Fruit fly (Drosophila melanogaster) whole organism, embryonic: ENCODE measurements around the gene CG18765.

Source experiments
- ATbp ChIP-seq: fragments of 200-800 bp; sonication (Bioruptor generic); optimal IDR thresholded peaks from 2 replicates; lab custom pipeline; 2017; ENCODE audit warnings: missing biosample characterization, mild to moderate bottlenecking, missing genetic modification characterization, missing genetic modification reagents
- Atf-2 ChIP-seq: fragments of 200-800 bp; sonication (Bioruptor generic); optimal IDR thresholded peaks from 2 replicates; lab custom pipeline; 2016; ENCODE audit warnings: missing biosample characterization, missing genetic modification characterization
- C15 ChIP-seq: fragments of 200-800 bp; sonication (Bioruptor generic); IDR thresholded peaks from 3 replicates; pipeline ENCODE4 v1.3.6; 2022; ENCODE audit warnings: missing biosample characterization, missing genetic modification characterization
- CG10147 ChIP-seq: fragments of 200-800 bp; sonication (Bioruptor generic); optimal IDR thresholded peaks from 2 replicates; lab custom pipeline; 2019; ENCODE audit warnings: missing biosample characterization, mild to moderate bottlenecking, missing genetic modification characterization, moderate library complexity
- CG11723 ChIP-seq: fragments of 200-800 bp; sonication (Bioruptor generic); optimal IDR thresholded peaks from 2 replicates; lab custom pipeline; 2017; ENCODE audit warnings: missing biosample characterization, mild to moderate bottlenecking, missing genetic modification characterization
- CG12391 ChIP-seq: fragments of 200-800 bp; sonication (Bioruptor generic); optimal IDR thresholded peaks from 3 replicates; lab custom pipeline; 2018; ENCODE audit warnings: missing biosample characterization, mild to moderate bottlenecking, missing genetic modification characterization, moderate library complexity
- CG12769 ChIP-seq: fragments of 200-800 bp; sonication (Bioruptor generic); optimal IDR thresholded peaks from 2 replicates; lab custom pipeline; 2019; ENCODE audit warnings: missing biosample characterization, mild to moderate bottlenecking, missing genetic modification characterization, moderate library complexity
- CG15011 ChIP-seq: fragments of 200-800 bp; sonication (Bioruptor generic); optimal IDR thresholded peaks from 3 replicates; lab custom pipeline; 2018; ENCODE audit warnings: missing biosample characterization, mild to moderate bottlenecking, missing genetic modification characterization
- CG15696 ChIP-seq: fragments of 200-800 bp; sonication (Bioruptor generic); optimal IDR thresholded peaks from 2 replicates; lab custom pipeline; 2019; ENCODE audit warnings: missing biosample characterization, mild to moderate bottlenecking, missing genetic modification characterization, moderate library complexity
- CG1603 ChIP-seq: fragments of 200-800 bp; sonication (Bioruptor generic); optimal IDR thresholded peaks from 2 replicates; lab custom pipeline; 2019; ENCODE audit warnings: missing biosample characterization, mild to moderate bottlenecking, missing genetic modification characterization, moderate library complexity
- CG17361 ChIP-seq: fragments of 200-800 bp; sonication (Bioruptor generic); IDR thresholded peaks from 3 replicates; pipeline ENCODE4 v1.3.6; 2022; ENCODE audit warnings: missing biosample characterization, missing genetic modification characterization
- CG17385 ChIP-seq: fragments of 200-800 bp; sonication (Bioruptor generic); optimal IDR thresholded peaks from 3 replicates; lab custom pipeline; 2018; ENCODE audit warnings: missing biosample characterization, mild to moderate bottlenecking, missing genetic modification characterization
- CG2120 ChIP-seq: fragments of 200-800 bp; sonication (Bioruptor generic); optimal IDR thresholded peaks from 3 replicates; lab custom pipeline; 2016; ENCODE audit warnings: missing biosample characterization, missing genetic modification characterization
- CG2712 ChIP-seq: fragments of 200-800 bp; optimal IDR thresholded peaks from 3 replicates; lab custom pipeline; 2019; ENCODE audit warnings: missing biosample characterization, mild to moderate bottlenecking, missing genetic modification characterization, moderate library complexity
- CG31224 ChIP-seq: fragments of 200-800 bp; sonication (Bioruptor generic); IDR thresholded peaks from 2 replicates; pipeline ENCODE4 v1.3.6; 2022; ENCODE audit warnings: missing biosample characterization, missing genetic modification characterization
- CG32532 ChIP-seq: fragments of 200-800 bp; sonication (Bioruptor generic); IDR thresholded peaks from 2 replicates; pipeline ENCODE4 v1.3.6; 2022; ENCODE audit warnings: missing biosample characterization, missing genetic modification characterization
- CG3281 ChIP-seq: fragments of 200-800 bp; sonication (Bioruptor generic); optimal IDR thresholded peaks from 3 replicates; lab custom pipeline; 2017; ENCODE audit warnings: missing biosample characterization, mild to moderate bottlenecking, missing genetic modification characterization
- CG33557 ChIP-seq: fragments of 200-800 bp; sonication (Bioruptor generic); optimal IDR thresholded peaks from 2 replicates; lab custom pipeline; 2019; ENCODE audit warnings: missing biosample characterization, mild to moderate bottlenecking, missing genetic modification characterization, moderate library complexity
- CG4282 ChIP-seq: fragments of 200-800 bp; sonication (Bioruptor generic); optimal IDR thresholded peaks from 2 replicates; lab custom pipeline; 2016; ENCODE audit warnings: missing biosample characterization, missing genetic modification characterization
- CG43689 ChIP-seq: fragments of 200-800 bp; sonication (Bioruptor generic); IDR thresholded peaks from 2 replicates; pipeline ENCODE4 v1.3.6; 2022; ENCODE audit warnings: missing biosample characterization, missing genetic modification characterization
- CG4730 ChIP-seq: fragments of 200-800 bp; sonication (Bioruptor generic); IDR thresholded peaks from 2 replicates; pipeline ENCODE4 v1.3.6; 2022; ENCODE audit warnings: missing biosample characterization, missing genetic modification characterization
- CG6683 ChIP-seq: fragments of 200-800 bp; sonication (Bioruptor generic); optimal IDR thresholded peaks from 2 replicates; lab custom pipeline; 2017; ENCODE audit warnings: missing biosample characterization, mild to moderate bottlenecking, missing genetic modification characterization, missing genetic modification reagents
- CG7372 ChIP-seq: fragments of 200-800 bp; sonication (Bioruptor generic); IDR thresholded peaks from 2 replicates; pipeline ENCODE4 v1.3.6; 2022; ENCODE audit warnings: missing biosample characterization, missing genetic modification characterization
- CG9876 ChIP-seq: fragments of 200-800 bp; sonication (Bioruptor generic); optimal IDR thresholded peaks from 2 replicates; lab custom pipeline; 2016; ENCODE audit warnings: missing biosample characterization, missing genetic modification characterization
- CoRest ChIP-seq: fragments of 200-800 bp; sonication (Bioruptor generic); optimal IDR thresholded peaks from 3 replicates; lab custom pipeline; 2018; ENCODE audit warnings: missing biosample characterization, mild to moderate bottlenecking, missing genetic modification characterization, moderate library complexity
- NC2β ChIP-seq: fragments of 200-800 bp; sonication (Bioruptor generic); optimal IDR thresholded peaks from 2 replicates; lab custom pipeline; 2016; ENCODE audit warnings: missing biosample characterization, missing genetic modification characterization
- NfI ChIP-seq: fragments of 200-800 bp; sonication (Bioruptor generic); optimal IDR thresholded peaks from 3 replicates; lab custom pipeline; 2018; ENCODE audit warnings: missing biosample characterization, mild to moderate bottlenecking, missing genetic modification characterization, moderate library complexity
- Oaz ChIP-seq: fragments of 200-800 bp; sonication (Bioruptor generic); IDR thresholded peaks from 2 replicates; pipeline ENCODE4 v1.3.6; 2022; ENCODE audit warnings: missing biosample characterization, missing genetic modification characterization
- PHDP ChIP-seq: fragments of 200-800 bp; sonication (Bioruptor generic); optimal IDR thresholded peaks from 3 replicates; lab custom pipeline; 2018; ENCODE audit warnings: missing biosample characterization, mild to moderate bottlenecking, missing genetic modification characterization, moderate library complexity
- Sox100B ChIP-seq: fragments of 200-800 bp; sonication (Bioruptor generic); optimal IDR thresholded peaks from 3 replicates; lab custom pipeline; 2018; ENCODE audit warnings: missing biosample characterization, mild to moderate bottlenecking, missing genetic modification characterization
- Xbp1 ChIP-seq: fragments of 200-800 bp; sonication (Bioruptor generic); optimal IDR thresholded peaks from 3 replicates; lab custom pipeline; 2016; ENCODE audit warnings: missing biosample characterization, mild to moderate bottlenecking, missing genetic modification characterization
- chinmo ChIP-seq: fragments of 200-800 bp; sonication (Bioruptor generic); IDR thresholded peaks from 4 replicates; pipeline ENCODE4 v1.3.6; 2022; ENCODE audit warnings: missing biosample characterization, missing genetic modification characterization; ENCODE audit not compliant: partially characterized antibody
- dpn ChIP-seq, 2 experiments: fragments of 200-800 bp; sonication (Bioruptor generic); optimal IDR thresholded peaks; 3 replicates each; lab custom pipeline; 2016; ENCODE audit warnings: missing biosample characterization in 2 of 2, missing genetic modification characterization in 2 of 2
- ems ChIP-seq: fragments of 200-800 bp; sonication (Bioruptor generic); optimal IDR thresholded peaks from 3 replicates; lab custom pipeline; 2016; ENCODE audit warnings: missing biosample characterization, missing genetic modification characterization
- eyg ChIP-seq: fragments of 200-800 bp; sonication (Bioruptor generic); optimal IDR thresholded peaks from 3 replicates; lab custom pipeline; 2016; ENCODE audit warnings: missing biosample characterization, missing genetic modification characterization
- fd3F ChIP-seq: fragments of 200-800 bp; sonication (Bioruptor generic); optimal IDR thresholded peaks from 2 replicates; lab custom pipeline; 2018; ENCODE audit warnings: missing biosample characterization, mild to moderate bottlenecking, missing genetic modification characterization, moderate library complexity
- fru ChIP-seq: fragments of >200 bp; optimal IDR thresholded peaks from 2 replicates; lab custom pipeline; 2017
- gem ChIP-seq: fragments of 200-800 bp; sonication (Bioruptor generic); optimal IDR thresholded peaks from 2 replicates; lab custom pipeline; 2019; ENCODE audit warnings: missing biosample characterization, mild to moderate bottlenecking, missing genetic modification characterization, moderate library complexity
- ham ChIP-seq: fragments of 200-800 bp; sonication (Bioruptor generic); IDR thresholded peaks from 2 replicates; pipeline ENCODE4 v1.3.6; 2022; ENCODE audit warnings: missing biosample characterization, missing genetic modification characterization
- ind ChIP-seq: fragments of 200-800 bp; sonication (Bioruptor generic); optimal IDR thresholded peaks from 3 replicates; lab custom pipeline; 2016; ENCODE audit warnings: missing biosample characterization, missing genetic modification characterization
- jumu ChIP-seq: fragments of 200-800 bp; sonication (Bioruptor generic); optimal IDR thresholded peaks from 3 replicates; lab custom pipeline; 2016; ENCODE audit warnings: missing biosample characterization, missing genetic modification characterization
- mam ChIP-seq: fragments of 200-800 bp; sonication (Bioruptor generic); optimal IDR thresholded peaks from 3 replicates; lab custom pipeline; 2016; ENCODE audit warnings: missing biosample characterization, missing genetic modification characterization
- nerfin-1 ChIP-seq: fragments of 200-800 bp; sonication (Bioruptor generic); optimal IDR thresholded peaks from 3 replicates; lab custom pipeline; 2019; ENCODE audit warnings: missing biosample characterization, mild to moderate bottlenecking, missing genetic modification characterization, moderate library complexity
- prd ChIP-seq, 3 experiments: fragments of >200 bp in 2 of 3; fragments of 200-800 bp in 1 of 3; sonication (Bioruptor generic) in 1 of 3; optimal IDR thresholded peaks in 2 of 3; IDR thresholded peaks in 1 of 3; 2 replicates in 2 of 3; 3 replicates in 1 of 3; pipeline versions ENCODE4 v1.3.6 to Lab custom; 2017 to 2022; ENCODE audit warnings: missing biosample characterization in 1 of 3, missing genetic modification characterization in 1 of 3
- row ChIP-seq: fragments of 200-800 bp; sonication (Bioruptor generic); IDR thresholded peaks from 3 replicates; pipeline ENCODE4 v1.3.6; 2022; ENCODE audit warnings: missing biosample characterization, missing genetic modification characterization
- salm ChIP-seq: fragments of 200-800 bp; sonication (Bioruptor generic); optimal IDR thresholded peaks from 2 replicates; lab custom pipeline; 2018; ENCODE audit warnings: missing biosample characterization, mild to moderate bottlenecking, missing genetic modification characterization
- tap ChIP-seq: fragments of 200-800 bp; optimal IDR thresholded peaks from 3 replicates; lab custom pipeline; 2019; ENCODE audit warnings: missing biosample characterization, mild to moderate bottlenecking, missing genetic modification characterization, moderate library complexity
- tgo ChIP-seq: fragments of 200-800 bp; sonication (Bioruptor generic); IDR thresholded peaks from 3 replicates; pipeline ENCODE4 v1.3.6; 2022; ENCODE audit warnings: missing biosample characterization, missing genetic modification characterization
- tna ChIP-seq: fragments of 200-800 bp; sonication (Bioruptor generic); IDR thresholded peaks from 2 replicates; pipeline ENCODE4 v1.3.6; 2022; ENCODE audit warnings: missing biosample characterization, missing genetic modification characterization; ENCODE audit not compliant: partially characterized antibody
- trem ChIP-seq: fragments of 200-800 bp; optimal IDR thresholded peaks from 3 replicates; lab custom pipeline; 2019; ENCODE audit warnings: missing biosample characterization, mild to moderate bottlenecking, missing genetic modification characterization, moderate library complexity

Gene CG18765

dm6 chr3R:11661712-11662111 lies 29.9 kb downstream of the CG18765 start (continued):
- peak; percentile 27 for TF ChIP-seq Xbp1 (GFP tag; lab: Kevin White, UChicago)
- TF ChIP-seq CG6683 (GFP tag; lab: Kevin White, UChicago), result peak; percentile 7
- TF ChIP-seq trem (tag; lab: Kevin White, UChicago), result no peak
- no peak for TF ChIP-seq ham
- TF ChIP-seq chinmo (GFP tag; lab: Robert Waterston, UW), result no peak
- TF ChIP-seq CG10147 (GFP tag; lab: Kevin White, UChicago), result peak; percentile 57
- no peak for TF ChIP-seq jumu (GFP tag; lab: Kevin White, UChicago)
- TF ChIP-seq CG43689, result no peak
- TF ChIP-seq CG12769 (tag; lab: Kevin White, UChicago), result peak; percentile 67
- no peak for TF ChIP-seq mam (GFP tag; lab: Kevin White, UChicago)
- no peak for TF ChIP-seq CG33557 (GFP tag; lab: Kevin White, UChicago)
- peak; percentile 56 for TF ChIP-seq CoRest (tag; lab: Kevin White, UChicago)
- TF ChIP-seq dpn (GFP tag; optimal IDR thresholded peaks at IDR 0.05; lab: Kevin White, UChicago), result peak in 1 of 2 experiments; percentile 19
- peak; percentile 41 for TF ChIP-seq CG3281 (GFP tag; lab: Kevin White, UChicago)
- TF ChIP-seq Atf-2 (GFP tag; lab: Kevin White, UChicago), result no peak
- TF ChIP-seq CG4730 (GFP tag; lab: Robert Waterston, UW), result no peak; the same call in 1 of the 2 replicates
- no peak for TF ChIP-seq prd (optimal IDR thresholded peaks at IDR 0.05; lab: Kevin White, UChicago)
- peak; percentile 44; the same call in 2 of the 3 replicates for TF ChIP-seq prd (GFP tag; IDR thresholded peaks at IDR 0.05; lab: Robert Waterston, UW)
- TF ChIP-seq CG15696 (tag; lab: Kevin White, UChicago), result no peak
- peak; percentile 4 for TF ChIP-seq ems (GFP tag; lab: Kevin White, UChicago)
- 0 out of 2 replicates have a peak, but pooled peaks have one; percentile 18 for TF ChIP-seq CG31224 (GFP tag; lab: Robert Waterston, UW)
- TF ChIP-seq Oaz (GFP tag; lab: Robert Waterston, UW), result 0 out of 2 replicates have a peak, but pooled peaks have one; percentile 34
- no peak for TF ChIP-seq eyg (GFP tag; lab: Kevin White, UChicago)
- peak; percentile 38 for TF ChIP-seq salm
- TF ChIP-seq tgo (GFP tag; lab: Robert Waterston, UW), result peak; percentile 44; the same call in 1 of the 3 replicates
- TF ChIP-seq CG2712 (tag; lab: Kevin White, UChicago), result peak; percentile 64
- TF ChIP-seq CG1603 (tag; lab: Kevin White, UChicago), result peak; percentile 65
- peak; percentile 35 for TF ChIP-seq CG11723 (GFP tag; lab: Kevin White, UChicago)
- no peak for TF ChIP-seq fru (lab: Kevin White, UChicago)
- TF ChIP-seq CG4282 (GFP tag; lab: Kevin White, UChicago), result no peak
- TF ChIP-seq CG2120, result peak; percentile 49
- no peak for TF ChIP-seq CG9876 (GFP tag; lab: Kevin White, UChicago)
- peak; percentile 77 for TF ChIP-seq tap
- TF ChIP-seq gem (tag; lab: Kevin White, UChicago), result peak; percentile 67
- peak; percentile 50 for TF ChIP-seq CG17385 (GFP tag; lab: Kevin White, UChicago)
- TF ChIP-seq NC2β (GFP tag; lab: Kevin White, UChicago), result no peak
- TF ChIP-seq tna (GFP tag; lab: Robert Waterston, UW), result no peak
- TF ChIP-seq NfI (GFP tag; lab: Kevin White, UChicago), result peak; percentile 46
- peak; percentile 40 for TF ChIP-seq Sox100B (GFP tag; lab: Kevin White, UChicago)
- peak; percentile 7 for TF ChIP-seq CG15011 (GFP tag; lab: Kevin White, UChicago)
- peak; percentile 64 for TF ChIP-seq row
- TF ChIP-seq CG7372 (GFP tag; lab: Robert Waterston, UW), result 0 out of 2 replicates have a peak, but pooled peaks have one; percentile 20
- TF ChIP-seq CG12391 (tag; lab: Kevin White, UChicago), result peak; percentile 59
- no peak for TF ChIP-seq C15 (GFP tag; lab: Robert Waterston, UW)
- peak; percentile 60 for TF ChIP-seq PHDP (tag; lab: Kevin White, UChicago)
- peak; percentile 20 for TF ChIP-seq fd3F (GFP tag; lab: Kevin White, UChicago)
- peak; percentile 27 for TF ChIP-seq ind (GFP tag; lab: Kevin White, UChicago)
- TF ChIP-seq nerfin-1 (tag; lab: Kevin White, UChicago), result peak; percentile 12
- TF ChIP-seq CG17361 (GFP tag; lab: Robert Waterston, UW), result 0 out of 3 replicates have a peak, but pooled peaks have one; percentile 38
- TF ChIP-seq ATbp, result peak; percentile 48
- TF ChIP-seq CG32532, result peak; percentile 38; the same call in 1 of the 2 replicates
